Comparison of ENCODE assay signal across 4 fruit fly cellular contexts in genomic region chr3R:4912130-4912549, dm6.
TF ChIP-seq lines count a peak whose summit lies in the region.

No protein-coding gene starts in this region.

TF ChIP-seq in whole organism, adult, 20 proteins besides CTCF, POLR2A, EP300 and RAD21 (continued from another document):
- TF ChIP-seq CG1620 (GFP tag; optimal IDR thresholded peaks at IDR 0.05; lab: Kevin White, UChicago) = peak; percentile 55
- peak; percentile 55 for TF ChIP-seq pad (GFP tag; optimal IDR thresholded peaks at IDR 0.05; lab: Kevin White, UChicago)

TF ChIP-seq in whole organism, embryonic, 481 proteins besides CTCF, POLR2A, EP300 and RAD21 (continued from another document and continues in another):
- TF ChIP-seq CG5953 (GFP tag; IDR thresholded peaks at IDR 0.05; lab: Robert Waterston, UW) (peak; percentile 46; the same call in 1 of the 2 replicates), klu (GFP tag; IDR thresholded peaks at IDR 0.05; lab: Robert Waterston, UW) (peak; percentile 78), Opbp (GFP tag; IDR thresholded peaks at IDR 0.05; lab: Robert Waterston, UW; ENCODE audit: partially characterized antibody) (no peak), NC2α (GFP tag; optimal IDR thresholded peaks at IDR 0.05; lab: Kevin White, UChicago) (peak; percentile 14), Myb (GFP tag; optimal IDR thresholded peaks at IDR 0.05; lab: Kevin White, UChicago) (peak; percentile 30), CG7745 (tag; optimal IDR thresholded peaks at IDR 0.05; lab: Kevin White, UChicago) (no peak), cwo (GFP tag; optimal IDR thresholded peaks at IDR 0.05; lab: Kevin White, UChicago) (peak; percentile 76), en (GFP tag; optimal IDR thresholded peaks at IDR 0.05; lab: Kevin White, UChicago) (peak; percentile 34), CG8290 (GFP tag; optimal IDR thresholded peaks at IDR 0.05; lab: Kevin White, UChicago) (peak; percentile 47), CG8290 (tag; optimal IDR thresholded peaks at IDR 0.05; lab: Kevin White, UChicago) (peak in 1 of 2 experiments; percentile 94), Jarid2 (GFP tag; optimal IDR thresholded peaks at IDR 0.05; lab: Kevin White, UChicago) (peak; percentile 16), pum (GFP tag; optimal IDR thresholded peaks at IDR 0.05; lab: Kevin White, UChicago) (peak; percentile 58), ewg (GFP tag; optimal IDR thresholded peaks at IDR 0.05; lab: Kevin White, UChicago) (no peak), lilli (GFP tag; optimal IDR thresholded peaks at IDR 0.05; lab: Kevin White, UChicago) (peak; percentile 80), CG12769 (tag; optimal IDR thresholded peaks at IDR 0.05; lab: Kevin White, UChicago) (peak; percentile 94), CG33213 (GFP tag; optimal IDR thresholded peaks at IDR 0.05; lab: Kevin White, UChicago) (peak; percentile 45), fu2 (GFP tag; optimal IDR thresholded peaks at IDR 0.05; lab: Kevin White, UChicago) (peak; percentile 69), CG6272 (GFP tag; IDR thresholded peaks at IDR 0.05; lab: Robert Waterston, UW) (no peak), CG6854 (GFP tag; optimal IDR thresholded peaks at IDR 0.05; lab: Kevin White, UChicago) (no peak), Nf-YB (GFP tag; optimal IDR thresholded peaks at IDR 0.05; lab: Kevin White, UChicago) (peak; percentile 4), prd (optimal IDR thresholded peaks at IDR 0.05; lab: Kevin White, UChicago) (no peak), prd (GFP tag; IDR thresholded peaks at IDR 0.05; lab: Robert Waterston, UW) (peak; percentile 83), Atf6 (GFP tag; IDR thresholded peaks at IDR 0.05; lab: Robert Waterston, UW) (no peak; the same call in none of the 2 replicates), CG4707 (GFP tag; optimal IDR thresholded peaks at IDR 0.05; lab: Kevin White, UChicago) (no peak), CG31441 (GFP tag; IDR thresholded peaks at IDR 0.05; lab: Robert Waterston, UW) (no peak; the same call in 1 of the 2 replicates), lmd (GFP tag; IDR thresholded peaks at IDR 0.05; lab: Robert Waterston, UW) (peak; percentile 69; the same call in 1 of the 2 replicates), CG31365 (tag; optimal IDR thresholded peaks at IDR 0.05; lab: Kevin White, UChicago) (no peak), CG16863 (GFP tag; optimal IDR thresholded peaks at IDR 0.05; lab: Kevin White, UChicago) (peak; percentile 22), CG13775 (GFP tag; optimal IDR thresholded peaks at IDR 0.05; lab: Kevin White, UChicago) (peak; percentile 25), CG17568 (GFP tag; optimal IDR thresholded peaks at IDR 0.05; lab: Kevin White, UChicago) (no peak), bcd (GFP tag; optimal IDR thresholded peaks at IDR 0.05; lab: Kevin White, UChicago) (peak; percentile 61), ac (GFP tag; optimal IDR thresholded peaks at IDR 0.05; lab: Kevin White, UChicago) (no peak), ken (GFP tag; IDR thresholded peaks at IDR 0.05; lab: Robert Waterston, UW) (peak; percentile 56; the same call in 1 of the 3 replicates), gro (GFP tag; optimal IDR thresholded peaks at IDR 0.05; lab: Kevin White, UChicago) (peak; percentile 77), vfl (GFP tag; optimal IDR thresholded peaks at IDR 0.05; lab: Kevin White, UChicago) (peak; percentile 37), CG16815 (GFP tag; optimal IDR thresholded peaks at IDR 0.05; lab: Kevin White, UChicago) (peak; percentile 51), CG17186 (GFP tag; optimal IDR thresholded peaks at IDR 0.05; lab: Kevin White, UChicago) (no peak), CG30403 (GFP tag; optimal IDR thresholded peaks at IDR 0.05; lab: Kevin White, UChicago) (peak; percentile 58), Mrtf (GFP tag; IDR thresholded peaks at IDR 0.05; lab: Robert Waterston, UW) (peak; percentile 62; the same call in 1 of the 3 replicates), mam (GFP tag; optimal IDR thresholded peaks at IDR 0.05; lab: Kevin White, UChicago) (peak; percentile 78), Atf-2 (GFP tag; optimal IDR thresholded peaks at IDR 0.05; lab: Kevin White, UChicago) (peak; percentile 68), Fer3 (tag; optimal IDR thresholded peaks at IDR 0.05; lab: Kevin White, UChicago) (peak; percentile 73)

TF ChIP-seq in whole organism, prepupa, 60 proteins besides CTCF, POLR2A, EP300 and RAD21 (continued from another document):
- TF ChIP-seq CG6808 (GFP tag; optimal IDR thresholded peaks at IDR 0.05; lab: Kevin White, UChicago) (peak; percentile 36), CG11902 (GFP tag; optimal IDR thresholded peaks at IDR 0.05; lab: Kevin White, UChicago) (peak; percentile 62), CG32006 (GFP tag; optimal IDR thresholded peaks at IDR 0.05; lab: Kevin White, UChicago) (peak; percentile 68), Hr4 (GFP tag; optimal IDR thresholded peaks at IDR 0.05; lab: Kevin White, UChicago) (peak; percentile 60), CG6276 (GFP tag; optimal IDR thresholded peaks at IDR 0.05; lab: Kevin White, UChicago) (no peak), achi (GFP tag; optimal IDR thresholded peaks at IDR 0.05; lab: Kevin White, UChicago) (peak; percentile 60), topi (GFP tag; optimal IDR thresholded peaks at IDR 0.05; lab: Kevin White, UChicago) (peak; percentile 75), CG6854 (GFP tag; optimal IDR thresholded peaks at IDR 0.05; lab: Kevin White, UChicago) (peak; percentile 62), CG6792 (GFP tag; optimal IDR thresholded peaks at IDR 0.05; lab: Kevin White, UChicago) (peak; percentile 73), CG15336 (GFP tag; IDR thresholded peaks at IDR 0.05; lab: Robert Waterston, UW) (peak; percentile 51), Sox14 (GFP tag; optimal IDR thresholded peaks at IDR 0.05; lab: Kevin White, UChicago) (peak; percentile 89), fd59A (GFP tag; optimal IDR thresholded peaks at IDR 0.05; lab: Kevin White, UChicago) (peak; percentile 34), Eip93F (GFP tag; optimal IDR thresholded peaks at IDR 0.05; lab: Kevin White, UChicago) (peak; percentile 55), esn (GFP tag; optimal IDR thresholded peaks at IDR 0.05; lab: Kevin White, UChicago) (peak; percentile 86), Smox (GFP tag; optimal IDR thresholded peaks at IDR 0.05; lab: Kevin White, UChicago) (peak; percentile 81), Ets96B (tag; optimal IDR thresholded peaks at IDR 0.05; lab: Kevin White, UChicago) (peak; percentile 49), CG9139 (GFP tag; optimal IDR thresholded peaks at IDR 0.05; lab: Kevin White, UChicago) (peak; percentile 48), CG8119 (GFP tag; IDR thresholded peaks at IDR 0.05; lab: Robert Waterston, UW) (no peak), Hr39 (GFP tag; optimal IDR thresholded peaks at IDR 0.05; lab: Kevin White, UChicago) (peak; percentile 85), eg (GFP tag; IDR thresholded peaks at IDR 0.05; lab: Robert Waterston, UW) (peak; percentile 59; the same call in 2 of the 3 replicates), pdm3 (GFP tag; optimal IDR thresholded peaks at IDR 0.05; lab: Kevin White, UChicago) (peak; percentile 78), dac (GFP tag; optimal IDR thresholded peaks at IDR 0.05; lab: Kevin White, UChicago) (peak; percentile 43), dsx (GFP tag; optimal IDR thresholded peaks at IDR 0.05; lab: Kevin White, UChicago; ENCODE audit: poor library complexity, severe bottlenecking) (peak; percentile 14), fkh (GFP tag; optimal IDR thresholded peaks at IDR 0.05; lab: Kevin White, UChicago) (peak; percentile 94), CG11294 (GFP tag; IDR thresholded peaks at IDR 0.05; lab: Robert Waterston, UW) (peak; percentile 30; the same call in 1 of the 2 replicates), Blimp-1 (GFP tag; optimal IDR thresholded peaks at IDR 0.05; lab: Kevin White, UChicago) (peak; percentile 47), CG7368 (GFP tag; optimal IDR thresholded peaks at IDR 0.05; lab: Kevin White, UChicago) (peak; percentile 61), fd85E (GFP tag; optimal IDR thresholded peaks at IDR 0.05; lab: Kevin White, UChicago) (peak; percentile 22), CG4318 (GFP tag; optimal IDR thresholded peaks at IDR 0.05; lab: Kevin White, UChicago) (peak; percentile 42), Hr38 (GFP tag; optimal IDR thresholded peaks at IDR 0.05; lab: Kevin White, UChicago) (no peak), CG10631 (GFP tag; optimal IDR thresholded peaks at IDR 0.05; lab: Kevin White, UChicago) (peak; percentile 60), cyc (GFP tag; optimal IDR thresholded peaks at IDR 0.05; lab: Kevin White, UChicago) (peak; percentile 76), CG6163 (GFP tag; IDR thresholded peaks at IDR 0.05; lab: Robert Waterston, UW) (peak; percentile 83), CG16779 (tag; optimal IDR thresholded peaks at IDR 0.05; lab: Kevin White, UChicago) (peak; percentile 39), salr (GFP tag; optimal IDR thresholded peaks at IDR 0.05; lab: Kevin White, UChicago) (peak in 1 of 2 experiments; percentile 52), CG10669 (GFP tag; optimal IDR thresholded peaks at IDR 0.05; lab: Kevin White, UChicago) (peak; percentile 72), Gug (GFP tag; IDR thresholded peaks at IDR 0.05; lab: Robert Waterston, UW) (peak; percentile 51; the same call in 1 of the 2 replicates), OdsH (GFP tag; optimal IDR thresholded peaks at IDR 0.05; lab: Kevin White, UChicago) (peak; percentile 78), CG34406 (GFP tag; optimal IDR thresholded peaks at IDR 0.05; lab: Kevin White, UChicago) (peak; percentile 71), Lpt (GFP tag; optimal IDR thresholded peaks at IDR 0.05; lab: Kevin White, UChicago) (peak; percentile 26)

TF ChIP-seq in whole organism, wandering third instar larva, 38 proteins besides CTCF, POLR2A, EP300 and RAD21 (continued from another document):
- no peak for TF ChIP-seq Rel (GFP tag; optimal IDR thresholded peaks at IDR 0.05; lab: Kevin White, UChicago)
- TF ChIP-seq Rel (tag; optimal IDR thresholded peaks at IDR 0.05; lab: Kevin White, UChicago) = peak; percentile 54
- TF ChIP-seq HLH106 (tag; optimal IDR thresholded peaks at IDR 0.05; lab: Kevin White, UChicago) = peak; percentile 79
- TF ChIP-seq psq (GFP tag; optimal IDR thresholded peaks at IDR 0.05; lab: Kevin White, UChicago) = peak; percentile 76
- peak; percentile 42 for TF ChIP-seq CG32264 (GFP tag; optimal IDR thresholded peaks at IDR 0.05; lab: Kevin White, UChicago)
- TF ChIP-seq tai (GFP tag; optimal IDR thresholded peaks at IDR 0.05; lab: Kevin White, UChicago) = peak; percentile 78
- TF ChIP-seq Sp1 (GFP tag; optimal IDR thresholded peaks at IDR 0.05; lab: Kevin White, UChicago) = peak; percentile 75
- TF ChIP-seq fru (GFP tag; optimal IDR thresholded peaks at IDR 0.05; lab: Kevin White, UChicago) = peak; percentile 88
- TF ChIP-seq Dfd (GFP tag; optimal IDR thresholded peaks at IDR 0.05; lab: Kevin White, UChicago) = no peak
- TF ChIP-seq Mio (GFP tag; optimal IDR thresholded peaks at IDR 0.05; lab: Kevin White, UChicago) = peak; percentile 12
- no peak for TF ChIP-seq usp (GFP tag; optimal IDR thresholded peaks at IDR 0.05; lab: Kevin White, UChicago)
- TF ChIP-seq CrebA (GFP tag; optimal IDR thresholded peaks at IDR 0.05; lab: Kevin White, UChicago; ENCODE audit: borderline replicate concordance) = no peak
